Fruit fly (Drosophila melanogaster) Kc167 (cell line): ENCODE measurements around the gene Deaf1.

Source experiments
- Myc ChIP-seq: fragments of >200 bp; optimal IDR thresholded peaks from 2 replicates; lab custom pipeline; 2017; ENCODE audit warnings: missing external identifiers
- psq ChIP-seq: fragments of >200 bp; optimal IDR thresholded peaks from 2 replicates; lab custom pipeline; 2017; ENCODE audit warnings: missing external identifiers
- ttk ChIP-seq: sonication (Bioruptor generic); optimal IDR thresholded peaks from 2 replicates; lab custom pipeline; 2017; ENCODE audit warnings: missing external identifiers

DNA sequence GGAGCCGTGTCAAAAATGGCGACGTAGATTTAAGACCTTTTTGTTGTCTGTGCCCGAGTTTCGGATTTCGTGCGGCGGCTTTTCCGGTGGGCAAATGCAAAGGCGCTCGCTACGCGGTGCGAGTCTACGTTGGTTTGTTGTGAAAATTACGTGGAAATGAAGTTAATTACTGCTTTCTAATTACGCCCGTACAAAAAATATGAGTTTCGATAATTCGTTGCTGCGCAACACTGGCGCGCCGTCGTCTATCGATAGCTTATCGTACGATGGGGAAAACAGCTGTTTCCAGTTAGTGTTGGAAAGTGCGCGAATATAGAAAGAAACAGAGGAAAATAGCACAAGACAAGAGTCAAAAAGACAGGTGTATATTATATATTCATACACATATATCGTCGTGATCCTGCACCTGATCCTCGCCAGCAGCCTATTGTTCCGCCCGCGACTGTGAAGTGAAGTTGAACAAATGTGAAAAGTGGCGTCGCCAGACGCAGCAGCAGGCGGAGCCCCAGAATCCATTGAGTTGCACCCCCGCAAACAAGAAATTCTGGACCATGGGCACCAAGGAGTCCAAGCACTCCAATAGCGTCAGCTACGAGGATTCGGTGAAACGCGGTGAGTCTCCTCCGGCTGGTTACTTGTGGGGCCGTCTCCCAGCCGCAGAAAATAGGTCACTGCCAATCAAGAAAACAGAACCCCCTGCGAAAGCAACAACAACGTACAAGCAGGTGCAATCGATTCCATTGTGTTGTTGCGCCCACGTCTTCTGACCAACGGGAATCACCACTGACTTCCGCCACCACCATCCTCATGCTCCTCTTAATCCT lies 53.1 kb downstream of the Deaf1 start, which contains the start of the genes Rab8 and Usp32:
- TF ChIP-seq ttk (lab: Kevin White, UChicago) (no peak), psq (lab: Kevin White, UChicago) (no peak), Myc (lab: Kevin White, UChicago) (no peak)
